Worm (Caenorhabditis elegans) whole organism, L4 larva: ENCODE measurements around the gene sna-1.

Experiments used
- F10B5.3 ChIP-seq: sonication (generic microtip); optimal IDR thresholded peaks from 2 replicates; lab custom pipeline; 2016; ENCODE audit warnings: mild to moderate bottlenecking, missing genetic modification characterization, missing compliant biosample characterization
- F26F4.8 ChIP-seq: fragments of 200-800 bp; sonication (Bioruptor generic); conservative IDR thresholded peaks from 2 replicates; pipeline ENCODE4 v1.3.6; 2022; ENCODE audit warnings: missing genetic modification characterization, missing compliant biosample characterization
- F37D6.2 ChIP-seq: sonication (generic microtip); optimal IDR thresholded peaks from 2 replicates; lab custom pipeline; 2016; ENCODE audit warnings: mild to moderate bottlenecking, missing genetic modification characterization, missing compliant biosample characterization
- F44E2.7 ChIP-seq: fragments of 200-800 bp; sonication (Bioruptor generic); IDR thresholded peaks from 2 replicates; pipeline ENCODE4 v2.1.2; 2022; ENCODE audit warnings: missing genetic modification characterization, missing compliant biosample characterization
- F49E8.2 ChIP-seq: sonication (generic microtip); optimal IDR thresholded peaks from 2 replicates; lab custom pipeline; 2016; ENCODE audit warnings: missing compliant biosample characterization, mild to moderate bottlenecking, missing genetic modification characterization, borderline replicate concordance
- Y105C5A.15 ChIP-seq: fragments of 200-800 bp; sonication (Bioruptor generic); IDR thresholded peaks from 2 replicates; pipeline ENCODE4 v1.3.6; 2022; ENCODE audit warnings: missing genetic modification characterization, missing compliant biosample characterization
- ZK546.5 ChIP-seq, 2 experiments: sonication (generic microtip); optimal IDR thresholded peaks; 2 replicates each; lab custom pipeline; 2017; ENCODE audit warnings: missing biosample characterization in 2 of 2, missing genetic modification characterization in 2 of 2
- aha-1 ChIP-seq: fragments of 150-350 bp; peaks from one replicate; lab custom pipeline; 2014; ENCODE audit warnings: missing biosample characterization, missing genetic modification characterization
- ces-1 ChIP-seq: fragments of 150-350 bp; sonication (generic microtip); optimal IDR thresholded peaks from 4 replicates; lab custom pipeline; 2014; ENCODE audit warnings: missing biosample characterization, missing genetic modification reagents, missing genetic modification characterization
- cey-2 ChIP-seq: sonication (generic microtip); optimal IDR thresholded peaks from 3 replicates; lab custom pipeline; 2017; ENCODE audit warnings: missing genetic modification characterization, mild to moderate bottlenecking, missing compliant biosample characterization, antibody characterized with exemption, borderline replicate concordance; ENCODE audit not compliant: insufficient read depth
- daf-16 ChIP-seq, 3 experiments: sonication (generic microtip); optimal IDR thresholded peaks; 2 replicates each; lab custom pipeline; 2016 to 2017; ENCODE audit warnings: missing genetic modification characterization in 3 of 3, missing genetic modification reagents in 3 of 3, mild to moderate bottlenecking in 2 of 3, missing compliant biosample characterization in 2 of 3, missing biosample characterization in 1 of 3, moderate library complexity in 1 of 3
- dmd-6 ChIP-seq: fragments of 200-800 bp; sonication (Bioruptor generic); IDR thresholded peaks from 2 replicates; pipeline ENCODE4 v1.3.6; 2022; ENCODE audit warnings: missing genetic modification reagents, missing genetic modification characterization, missing compliant biosample characterization
- dmd-9 ChIP-seq: fragments of 200-800 bp; sonication (Bioruptor generic); IDR thresholded peaks from 2 replicates; pipeline ENCODE4 v1.3.6; 2022; ENCODE audit warnings: missing genetic modification reagents, missing genetic modification characterization, missing compliant biosample characterization
- dpl-1 ChIP-seq: fragments of 150-350 bp; optimal IDR thresholded peaks from 2 replicates; lab custom pipeline; 2014; ENCODE audit warnings: missing biosample characterization, missing genetic modification reagents, missing genetic modification characterization
- egl-27 ChIP-seq: sonication (generic microtip); optimal IDR thresholded peaks from 3 replicates; lab custom pipeline; 2017; ENCODE audit warnings: missing biosample characterization, missing genetic modification reagents, missing genetic modification characterization
- egl-43 ChIP-seq: fragments of 200-800 bp; sonication (Bioruptor generic); IDR thresholded peaks from 2 replicates; pipeline ENCODE4 v1.3.6; 2022; ENCODE audit warnings: missing genetic modification reagents, missing genetic modification characterization, missing compliant biosample characterization
- hif-1 ChIP-seq, 2 experiments: sonication (generic microtip); optimal IDR thresholded peaks; 2 replicates each; lab custom pipeline; 2016 to 2017; ENCODE audit warnings: missing compliant biosample characterization in 2 of 2, missing genetic modification characterization in 2 of 2, missing genetic modification reagents in 2 of 2, missing genotype in 2 of 2, mild to moderate bottlenecking in 1 of 2
- hlh-11 ChIP-seq: fragments of 200-800 bp; sonication (Bioruptor generic); optimal IDR thresholded peaks from 2 replicates; lab custom pipeline; 2018; ENCODE audit warnings: mild to moderate bottlenecking, missing genetic modification characterization, missing compliant biosample characterization
- hmg-1.1 ChIP-seq: fragments of 200-800 bp; sonication (Bioruptor generic); IDR thresholded peaks from 2 replicates; pipeline ENCODE4 v1.3.6; 2022; ENCODE audit warnings: missing genetic modification reagents, missing genetic modification characterization, missing compliant biosample characterization
- jun-1 ChIP-seq: fragments of 150-350 bp; optimal IDR thresholded peaks from 2 replicates; lab custom pipeline; 2014; ENCODE audit warnings: missing biosample characterization, missing genetic modification reagents, missing genetic modification characterization
- lin-13 ChIP-seq: fragments of 150-350 bp; optimal IDR thresholded peaks from 2 replicates; lab custom pipeline; 2014; ENCODE audit warnings: missing biosample characterization, missing genetic modification reagents, missing genetic modification characterization
- lsy-2 ChIP-seq, 2 experiments: fragments of 150-350 bp in 1 of 2; sonication (generic microtip) in 1 of 2; optimal IDR thresholded peaks; 2 replicates each; lab custom pipeline; 2014 to 2017; ENCODE audit warnings: missing biosample characterization in 2 of 2, missing genetic modification characterization in 2 of 2
- madf-9 ChIP-seq: fragments of 200-800 bp; sonication (Bioruptor generic); conservative IDR thresholded peaks from 2 replicates; pipeline ENCODE4 v1.3.6; 2022; ENCODE audit warnings: missing genetic modification reagents, missing genetic modification characterization, missing compliant biosample characterization
- mep-1 ChIP-seq: fragments of 150-350 bp; sonication (generic microtip); optimal IDR thresholded peaks from 3 replicates; lab custom pipeline; 2014; ENCODE audit warnings: missing biosample characterization, missing genetic modification characterization
- mxl-2 ChIP-seq: fragments of 200-800 bp; sonication (Bioruptor generic); conservative IDR thresholded peaks from 2 replicates; pipeline ENCODE4 v1.3.6; 2022; ENCODE audit warnings: missing genetic modification reagents, missing genetic modification characterization, missing compliant biosample characterization
- nhr-10 ChIP-seq: fragments of 150-350 bp; optimal IDR thresholded peaks from 2 replicates; lab custom pipeline; 2014; ENCODE audit warnings: missing biosample characterization, missing genetic modification characterization
- nhr-25 ChIP-seq: sonication (generic microtip); optimal IDR thresholded peaks from 2 replicates; lab custom pipeline; 2017; ENCODE audit warnings: missing genetic modification characterization, mild to moderate bottlenecking, missing compliant biosample characterization, antibody characterized with exemption, moderate library complexity, borderline replicate concordance; ENCODE audit not compliant: insufficient read depth
- nhr-28 ChIP-seq: fragments of 150-350 bp; optimal IDR thresholded peaks from 2 replicates; lab custom pipeline; 2014; ENCODE audit warnings: missing biosample characterization, missing genetic modification characterization
- nhr-41 ChIP-seq: fragments of 200-800 bp; sonication (Bioruptor generic); IDR thresholded peaks from 2 replicates; pipeline ENCODE4 v1.3.6; 2022; ENCODE audit warnings: missing genetic modification reagents, missing genetic modification characterization, missing compliant biosample characterization
- nhr-42 ChIP-seq: fragments of 200-800 bp; sonication (Bioruptor generic); IDR thresholded peaks from 2 replicates; pipeline ENCODE4 v1.3.6; 2022; ENCODE audit warnings: missing genetic modification characterization, missing compliant biosample characterization
- pha-4 ChIP-seq, 2 experiments: fragments of 150-350 bp in 1 of 2; fragments of 200-800 bp in 1 of 2; sonication (Bioruptor generic) in 1 of 2; IDR thresholded peaks in 1 of 2; optimal IDR thresholded peaks in 1 of 2; 2 replicates each; pipeline versions ENCODE4 v1.3.6 to Lab custom; 2014 to 2022; ENCODE audit warnings: missing genetic modification characterization in 2 of 2, missing genetic modification reagents in 2 of 2, missing biosample characterization in 1 of 2, missing compliant biosample characterization in 1 of 2
- rbr-2 ChIP-seq: sonication (generic microtip); optimal IDR thresholded peaks from 2 replicates; lab custom pipeline; 2016; ENCODE audit warnings: missing genotype, missing genetic modification characterization, missing compliant biosample characterization
- saeg-2 ChIP-seq: fragments of 200-800 bp; sonication (Bioruptor generic); IDR thresholded peaks from 2 replicates; pipeline ENCODE4 v1.3.6; 2022; ENCODE audit warnings: missing genetic modification reagents, missing genetic modification characterization, missing compliant biosample characterization
- sdz-12 ChIP-seq: fragments of 200-800 bp; sonication (Bioruptor generic); optimal IDR thresholded peaks from 2 replicates; lab custom pipeline; 2018; ENCODE audit warnings: mild to moderate bottlenecking, missing genetic modification characterization, missing compliant biosample characterization
- set-16 ChIP-seq: fragments of 200-800 bp; sonication (Bioruptor generic); IDR thresholded peaks from 2 replicates; pipeline ENCODE4 v1.3.6; 2022; ENCODE audit warnings: missing genetic modification reagents, missing genetic modification characterization, missing compliant biosample characterization
- skn-1 ChIP-seq: fragments of 150-350 bp; optimal IDR thresholded peaks from 2 replicates; lab custom pipeline; 2014; ENCODE audit warnings: missing biosample characterization, missing genetic modification characterization
- tag-97 ChIP-seq: fragments of 200-800 bp; sonication (Bioruptor generic); IDR thresholded peaks from 2 replicates; pipeline ENCODE4 v1.3.6; 2022; ENCODE audit warnings: missing genetic modification characterization, missing compliant biosample characterization
- unc-130 ChIP-seq: sonication (generic microtip); optimal IDR thresholded peaks from 2 replicates; lab custom pipeline; 2016; ENCODE audit warnings: missing genetic modification reagents, missing genetic modification characterization, missing compliant biosample characterization
- unc-62 ChIP-seq, 3 experiments: fragments of 150-350 bp in 1 of 3; sonication (generic microtip); optimal IDR thresholded peaks in 2 of 3; peaks in 1 of 3; 1 replicate in 1 of 3; 2 replicates in 2 of 3; lab custom pipeline; 2014 to 2017; ENCODE audit warnings: missing biosample characterization in 3 of 3, missing genetic modification characterization in 3 of 3, missing genetic modification reagents in 3 of 3, missing genotype in 1 of 3
- vab-7 ChIP-seq: fragments of 200-800 bp; sonication (Bioruptor generic); IDR thresholded peaks from 2 replicates; pipeline ENCODE4 v1.3.6; 2022; ENCODE audit warnings: missing genetic modification reagents, missing genetic modification characterization, missing compliant biosample characterization
- zip-2 ChIP-seq: fragments of 150-350 bp; optimal IDR thresholded peaks from 2 replicates; lab custom pipeline; 2014; ENCODE audit warnings: missing biosample characterization, missing genetic modification characterization
- ztf-11 ChIP-seq: fragments of 150-350 bp; optimal IDR thresholded peaks from 2 replicates; lab custom pipeline; 2014; ENCODE audit warnings: missing biosample characterization, missing genetic modification characterization

Gene sna-1

ce11 chrV:6673967-6674366, 36.5 kb downstream of the sna-1 start, which contains the start of gene cest-31:
cest-31 (plus strand) TSS chrV:6674267.
- TF ChIP-seq F37D6.2 (tag; lab: Kevin White, UChicago) (no peak), daf-16 (GFP tag; optimal IDR thresholded peaks at IDR 0.05; lab: Kevin White, UChicago) (no peak), daf-16 (tag; optimal IDR thresholded peaks at IDR 0.05; lab: Kevin White, UChicago) (peak; percentile 24)

- TF ChIP-seq pha-4 (GFP tag; IDR thresholded peaks at IDR 0.05; lab: Robert Waterston, UW) (no peak), pha-4 (tag; optimal IDR thresholded peaks at IDR 0.05; lab: Kevin White, UChicago) (no peak), mxl-2 (no peak), F37D6.2 (tag; lab: Kevin White, UChicago) (no peak)
Observed at ce11 chrV:6669520-6669919, 41.0 kb downstream of the sna-1 start, which contains the start of gene cest-28. cest-28 (plus strand) TSS chrV:6669820.

ce11 chrV:6668741-6669140, 41.7 kb downstream of the sna-1 start, which contains the start of gene str-180:
str-180 (minus strand) TSS chrV:6668841.
- no peak for TF ChIP-seq egl-27 (tag; lab: Kevin White, UChicago)
- no peak for TF ChIP-seq sdz-12 (GFP tag; lab: Kevin White, UChicago)
- no peak for TF ChIP-seq egl-43 (GFP tag; lab: Robert Waterston, UW)
- TF ChIP-seq unc-130 (GFP tag; lab: Kevin White, UChicago) = no peak
- TF ChIP-seq dmd-6 (GFP tag; lab: Robert Waterston, UW) = no peak
- no peak for TF ChIP-seq set-16 (GFP tag; lab: Robert Waterston, UW)

- TF ChIP-seq mep-1 (tag; lab: Kevin White, UChicago) = no peak
- TF ChIP-seq madf-9 = no peak
- TF ChIP-seq dpl-1 (GFP tag; lab: Kevin White, UChicago) = no peak
- no peak for TF ChIP-seq ZK546.5 (tag; optimal IDR thresholded peaks at IDR 0.05; lab: Kevin White, UChicago)
- TF ChIP-seq saeg-2 (GFP tag; lab: Robert Waterston, UW) = no peak
- TF ChIP-seq F10B5.3 = no peak
- no peak for TF ChIP-seq daf-16 (GFP tag; optimal IDR thresholded peaks at IDR 0.05; lab: Kevin White, UChicago)
- TF ChIP-seq daf-16 (tag; optimal IDR thresholded peaks at IDR 0.05; lab: Kevin White, UChicago) = peak; percentile 74
- TF ChIP-seq F26F4.8 (GFP tag; lab: Robert Waterston, UW) = no peak
- peak; percentile 18 for TF ChIP-seq nhr-28 (tag; lab: Kevin White, UChicago)
- TF ChIP-seq Y105C5A.15 (GFP tag; lab: Robert Waterston, UW) = no peak
- no peak for TF ChIP-seq zip-2 (tag; lab: Kevin White, UChicago)
- TF ChIP-seq nhr-10 (tag; lab: Kevin White, UChicago) = no peak
- no peak for TF ChIP-seq lsy-2 (tag; optimal IDR thresholded peaks at IDR 0.05; lab: Kevin White, UChicago)
- peak in 1 of 2 experiments; percentile 84 for TF ChIP-seq hif-1 (tag; optimal IDR thresholded peaks at IDR 0.05; lab: Kevin White, UChicago)
- TF ChIP-seq aha-1 = peak; percentile 52
- no peak for TF ChIP-seq ztf-11 (tag; lab: Kevin White, UChicago)
- no peak for TF ChIP-seq F37D6.2 (tag; lab: Kevin White, UChicago)
- no peak for TF ChIP-seq nhr-25
- TF ChIP-seq unc-130 (GFP tag; lab: Kevin White, UChicago) = no peak
- TF ChIP-seq jun-1 = no peak
- TF ChIP-seq dmd-9 (GFP tag; lab: Robert Waterston, UW) = no peak
- no peak for TF ChIP-seq F44E2.7 (GFP tag; lab: Robert Waterston, UW)
- no peak for TF ChIP-seq nhr-41
- no peak for TF ChIP-seq vab-7
- TF ChIP-seq ces-1 (GFP tag; lab: Kevin White, UChicago) = no peak
- TF ChIP-seq cey-2 (tag; lab: Kevin White, UChicago) = no peak
- no peak for TF ChIP-seq skn-1 (tag; lab: Kevin White, UChicago)
- no peak for TF ChIP-seq nhr-42 (GFP tag; lab: Robert Waterston, UW)
- TF ChIP-seq hmg-1.1 (GFP tag; lab: Robert Waterston, UW) = no peak
- TF ChIP-seq hlh-11 (tag; lab: Kevin White, UChicago) = peak; percentile 34
- no peak for TF ChIP-seq F49E8.2 (tag; lab: Kevin White, UChicago)
- no peak for TF ChIP-seq unc-62 (GFP tag; optimal IDR thresholded peaks at IDR 0.05 in 1 of 2; lab: Kevin White, UChicago)
- TF ChIP-seq unc-62 (tag; optimal IDR thresholded peaks at IDR 0.05; lab: Kevin White, UChicago) = no peak
- no peak for TF ChIP-seq tag-97 (GFP tag; lab: Robert Waterston, UW)
- TF ChIP-seq dmd-6 (GFP tag; lab: Robert Waterston, UW) = peak; percentile 73
- no peak for TF ChIP-seq rbr-2 (tag; lab: Kevin White, UChicago)
- no peak for TF ChIP-seq lin-13
Observed at ce11 chrV:6666557-6666956, 43.9 kb downstream of the sna-1 start.
